Fruit fly (Drosophila melanogaster) whole organism, pupa: Measurements from ENCODE around the gene Coa7.

Source experiments
- CG10348 ChIP-seq: fragments of 200-800 bp; sonication (Bioruptor generic); IDR thresholded peaks from 2 replicates; pipeline ENCODE4 v1.3.6; 2022; ENCODE audit warnings: missing biosample characterization, missing genetic modification characterization
- CG14655 ChIP-seq: fragments of 200-800 bp; sonication (Bioruptor generic); optimal IDR thresholded peaks from 3 replicates; lab custom pipeline; 2017; ENCODE audit warnings: mild to moderate bottlenecking, missing biosample characterization, missing genetic modification reagents, missing genetic modification characterization
- CG15710 ChIP-seq: fragments of 200-800 bp; sonication (Bioruptor generic); optimal IDR thresholded peaks from 2 replicates; lab custom pipeline; 2018; ENCODE audit warnings: missing biosample characterization, mild to moderate bottlenecking, missing genetic modification characterization, moderate library complexity
- CG17806 ChIP-seq: fragments of 200-800 bp; sonication (Bioruptor generic); optimal IDR thresholded peaks from 2 replicates; lab custom pipeline; 2018; ENCODE audit warnings: missing biosample characterization, mild to moderate bottlenecking, missing genetic modification characterization, moderate library complexity
- CG34367 ChIP-seq: fragments of 200-800 bp; sonication (Bioruptor generic); optimal IDR thresholded peaks from 2 replicates; lab custom pipeline; 2018; ENCODE audit warnings: missing biosample characterization, mild to moderate bottlenecking, missing genetic modification characterization
- CG8159 ChIP-seq: fragments of 200-800 bp; sonication (Bioruptor generic); optimal IDR thresholded peaks from 3 replicates; lab custom pipeline; 2018; ENCODE audit warnings: missing biosample characterization, mild to moderate bottlenecking, missing genetic modification characterization, moderate library complexity
- CG8301 ChIP-seq: fragments of 200-800 bp; sonication (Bioruptor generic); optimal IDR thresholded peaks from 2 replicates; lab custom pipeline; 2018; ENCODE audit warnings: missing biosample characterization, mild to moderate bottlenecking, missing genetic modification characterization
- CG9948 ChIP-seq: fragments of 200-800 bp; sonication (Bioruptor generic); optimal IDR thresholded peaks from 2 replicates; lab custom pipeline; 2018; ENCODE audit warnings: missing biosample characterization, mild to moderate bottlenecking, missing genetic modification characterization, moderate library complexity
- D1 ChIP-seq: fragments of 200-800 bp; sonication (Bioruptor generic); optimal IDR thresholded peaks from 2 replicates; lab custom pipeline; 2018; ENCODE audit warnings: missing biosample characterization, mild to moderate bottlenecking, missing genetic modification characterization, moderate library complexity
- EcR ChIP-seq: fragments of 200-800 bp; sonication (Bioruptor generic); optimal IDR thresholded peaks from 3 replicates; lab custom pipeline; 2019; ENCODE audit warnings: missing biosample characterization, missing genetic modification characterization, mild to moderate bottlenecking, moderate library complexity, missing genetic modification reagents
- Pif1A ChIP-seq: fragments of 200-800 bp; sonication (Bioruptor generic); optimal IDR thresholded peaks from 3 replicates; lab custom pipeline; 2016; ENCODE audit warnings: missing biosample characterization, missing genetic modification characterization
- Snoo ChIP-seq: fragments of 200-800 bp; sonication (Bioruptor generic); optimal IDR thresholded peaks from 3 replicates; lab custom pipeline; 2017; ENCODE audit warnings: missing biosample characterization, mild to moderate bottlenecking, missing genetic modification characterization, inconsistent platforms
- rn ChIP-seq: fragments of 200-800 bp; sonication (Bioruptor generic); IDR thresholded peaks from 2 replicates; pipeline ENCODE4 v1.3.6; 2022; ENCODE audit warnings: missing biosample characterization, missing genetic modification characterization

dm6 chrX:23006925-23007324, 6.4 kb upstream of the Coa7 start:
- no peak for TF ChIP-seq CG8159 (tag; lab: Kevin White, UChicago)
- no peak for TF ChIP-seq CG14655 (GFP tag; lab: Kevin White, UChicago)
- no peak for TF ChIP-seq CG10348
- no peak for TF ChIP-seq Snoo (tag; lab: Kevin White, UChicago)
- TF ChIP-seq CG9948 (tag; lab: Kevin White, UChicago) = no peak
- no peak for TF ChIP-seq EcR (GFP tag; lab: Kevin White, UChicago)
- no peak for TF ChIP-seq CG15710 (tag; lab: Kevin White, UChicago)
- no peak for TF ChIP-seq CG34367
- TF ChIP-seq D1 (tag; lab: Kevin White, UChicago) = no peak
- no peak for TF ChIP-seq CG17806 (tag; lab: Kevin White, UChicago)
- no peak for TF ChIP-seq Pif1A (GFP tag; lab: Kevin White, UChicago)
- no peak for TF ChIP-seq CG8301
- no peak for TF ChIP-seq rn (GFP tag; lab: Robert Waterston, UW)
